Worm (Caenorhabditis elegans): ENCODE measurements around the gene R155.3.
A peak's percentile ranks its signal among the peaks of the same experiment; 100 is the strongest.

R155.3 gene

ce11 chrIII:1925048-1925537 lies 51.4 kb downstream of the R155.3 start (continued):
- peak; percentile 99 for TF ChIP-seq unc-55 (GFP tag; optimal IDR thresholded peaks at IDR 0.05)
- peak; percentile 51 for TF ChIP-seq sox-4 (tag; optimal IDR thresholded peaks at IDR 0.05)
- TF ChIP-seq pha-4 (tag; optimal IDR thresholded peaks at IDR 0.05), result no peak
- TF ChIP-seq sox-2 (GFP tag; IDR thresholded peaks at IDR 0.05), result peak; percentile 10; the same call in 1 of the 2 replicates
- peak; percentile 96 for TF ChIP-seq nfya-1 (tag; optimal IDR thresholded peaks at IDR 0.05)
- peak; percentile 23 for TF ChIP-seq lin-11 (tag; optimal IDR thresholded peaks at IDR 0.05)
- peak; percentile 64 for TF ChIP-seq unc-42 (tag; optimal IDR thresholded peaks at IDR 0.05)
- TF ChIP-seq hlh-8 (tag; optimal IDR thresholded peaks at IDR 0.05), result peak; percentile 73
- TF ChIP-seq syd-9 (tag; optimal IDR thresholded peaks at IDR 0.05), result peak; percentile 64
- no peak for TF ChIP-seq hlh-13 (GFP tag; optimal IDR thresholded peaks at IDR 0.05)
- TF ChIP-seq hlh-15 (tag; optimal IDR thresholded peaks at IDR 0.05), result no peak
- no peak for TF ChIP-seq elt-4 (tag; optimal IDR thresholded peaks at IDR 0.05)
- TF ChIP-seq ceh-2 (tag; optimal IDR thresholded peaks at IDR 0.05), result peak; percentile 55
- TF ChIP-seq tbx-7 (tag; optimal IDR thresholded peaks at IDR 0.05), result peak; percentile 41
- peak; percentile 1 for TF ChIP-seq ceh-19 (GFP tag; optimal IDR thresholded peaks at IDR 0.05)
- no peak for TF ChIP-seq nhr-232 (tag; optimal IDR thresholded peaks at IDR 0.05)
- no peak for TF ChIP-seq ceh-22 (tag; optimal IDR thresholded peaks at IDR 0.05)
- peak; percentile 51 for TF ChIP-seq eyg-1 (tag; optimal IDR thresholded peaks at IDR 0.05)
- TF ChIP-seq elt-2 (tag; optimal IDR thresholded peaks at IDR 0.05), result peak; percentile 83

- TF ChIP-seq ets-4 (tag; optimal IDR thresholded peaks at IDR 0.05) (peak; percentile 66), dve-1 (tag; optimal IDR thresholded peaks at IDR 0.05) (peak; percentile 7), ref-2 (tag; optimal IDR thresholded peaks at IDR 0.05) (peak; percentile 94), pros-1 (tag; optimal IDR thresholded peaks at IDR 0.05) (peak; percentile 92), lin-11 (tag; optimal IDR thresholded peaks at IDR 0.05) (no peak), tbx-2 (tag; optimal IDR thresholded peaks at IDR 0.05) (peak; percentile 93), unc-86 (tag; optimal IDR thresholded peaks at IDR 0.05) (peak; percentile 62), ama-1 (optimal IDR thresholded peaks at IDR 0.05) (no peak), fax-1 (tag; optimal IDR thresholded peaks at IDR 0.05) (peak; percentile 7), nfya-1 (tag; optimal IDR thresholded peaks at IDR 0.05) (peak; percentile 87), ceh-18 (tag; optimal IDR thresholded peaks at IDR 0.05) (peak; percentile 94), madf-2 (tag; optimal IDR thresholded peaks at IDR 0.05) (peak; percentile 14), fkh-10 (GFP tag; optimal IDR thresholded peaks at IDR 0.05) (no peak), unc-42 (tag; optimal IDR thresholded peaks at IDR 0.05) (peak; percentile 51), ceh-14 (tag; optimal IDR thresholded peaks at IDR 0.05) (peak; percentile 83), ceh-31 (tag; optimal IDR thresholded peaks at IDR 0.05) (peak; percentile 83), mec-3 (tag; optimal IDR thresholded peaks at IDR 0.05; ENCODE audit: borderline replicate concordance) (no peak), npax-4 (tag; optimal IDR thresholded peaks at IDR 0.05) (no peak), syd-9 (tag; optimal IDR thresholded peaks at IDR 0.05) (peak; percentile 54), tbx-7 (tag; optimal IDR thresholded peaks at IDR 0.05) (peak; percentile 17), ceh-34 (tag; optimal IDR thresholded peaks at IDR 0.05) (peak; percentile 82), ttx-3 (tag; optimal IDR thresholded peaks at IDR 0.05) (peak; percentile 6), unc-3 (GFP tag; conservative IDR thresholded peaks at IDR 0.05) (no peak), unc-3 (tag; optimal IDR thresholded peaks at IDR 0.05) (peak; percentile 13), F13H6.1 (tag; optimal IDR thresholded peaks at IDR 0.05) (peak; percentile 90), dmd-4 (tag; optimal IDR thresholded peaks at IDR 0.05; ENCODE audit: borderline replicate concordance) (peak; percentile 87), sox-2 (GFP tag; IDR thresholded peaks at IDR 0.05) (no peak), pha-2 (tag; optimal IDR thresholded peaks at IDR 0.05) (peak; percentile 66), ceh-22 (tag; optimal IDR thresholded peaks at IDR 0.05) (no peak), hlh-30 (tag; optimal IDR thresholded peaks at IDR 0.05; ENCODE audit: insufficient read depth) (peak; percentile 57), ceh-19 (GFP tag; optimal IDR thresholded peaks at IDR 0.05) (peak; percentile 78), eyg-1 (tag; optimal IDR thresholded peaks at IDR 0.05) (peak; percentile 41), T23F11.4 (GFP tag; optimal IDR thresholded peaks at IDR 0.05) (peak; percentile 25), rnt-1 (tag; optimal IDR thresholded peaks at IDR 0.05) (peak; percentile 98), pat-9 (tag; optimal IDR thresholded peaks at IDR 0.05) (peak; percentile 92), C08G9.2 (tag; optimal IDR thresholded peaks at IDR 0.05) (peak; percentile 41), K09A11.1 (tag; optimal IDR thresholded peaks at IDR 0.05; ENCODE audit: insufficient read depth) (peak; percentile 66), nhr-232 (tag; optimal IDR thresholded peaks at IDR 0.05) (no peak), unc-55 (GFP tag; optimal IDR thresholded peaks at IDR 0.05) (peak; percentile 99), ceh-2 (tag; optimal IDR thresholded peaks at IDR 0.05) (peak; percentile 74)
Observed at ce11 chrIII:1923419-1924318, 52.9 kb downstream of the R155.3 start.

Data from whole organism, late embryonic.